Worm (Caenorhabditis elegans) whole organism, late embryonic: ENCODE data around the gene let-99.

Experiments used
- ama-1 ChIP-seq: fragments of 150-350 bp; optimal IDR thresholded peaks from 2 replicates; lab custom pipeline; 2014
- ceh-9 ChIP-seq: sonication (generic microtip); optimal IDR thresholded peaks from 2 replicates; lab custom pipeline; 2016; ENCODE audit warnings: mild to moderate bottlenecking, missing genetic modification characterization, inconsistent platforms, missing compliant biosample characterization
- dve-1 ChIP-seq: sonication (generic microtip); optimal IDR thresholded peaks from 2 replicates; lab custom pipeline; 2017; ENCODE audit warnings: antibody characterized with exemption, mild to moderate bottlenecking, missing genetic modification characterization, missing compliant biosample characterization
- hlh-15 ChIP-seq: sonication (generic microtip); optimal IDR thresholded peaks from 2 replicates; lab custom pipeline; 2016; ENCODE audit warnings: missing genetic modification characterization, missing compliant biosample characterization
- hlh-6 ChIP-seq: sonication (generic microtip); optimal IDR thresholded peaks from 2 replicates; lab custom pipeline; 2016; ENCODE audit warnings: missing genotype, missing genetic modification characterization, missing compliant biosample characterization
- hlh-8 ChIP-seq: sonication (generic microtip); optimal IDR thresholded peaks from 2 replicates; lab custom pipeline; 2016; ENCODE audit warnings: missing genotype, missing genetic modification characterization, missing compliant biosample characterization
- rnt-1 ChIP-seq: sonication (generic microtip); optimal IDR thresholded peaks from 2 replicates; lab custom pipeline; 2016; ENCODE audit warnings: missing genetic modification characterization, missing compliant biosample characterization

ce11 chrIV:12520150-12520549 lies 47.5 kb upstream of the let-99 start, which contains the start of gene tsp-4:
- TF ChIP-seq hlh-15 (tag; lab: Kevin White, UChicago) (no peak), rnt-1 (no peak), ama-1 (no peak), hlh-6 (no peak), dve-1 (no peak), hlh-8 (tag; lab: Kevin White, UChicago) (no peak), ceh-9 (tag; lab: Kevin White, UChicago) (no peak)
